Worm (Caenorhabditis elegans) whole organism, mixed stage, embryonic: ENCODE measurements around the gene K01A6.6.
A peak's percentile ranks its signal among the peaks of the same experiment; 100 is the strongest.

ENCODE experiments used
- M03D4.4 ChIP-seq: sonication (generic microtip); optimal IDR thresholded peaks from 2 replicates; lab custom pipeline; 2017; ENCODE audit warnings: mild to moderate bottlenecking, missing genetic modification characterization, missing compliant biosample characterization
- bed-3 ChIP-seq: fragments of 200-800 bp; sonication (Bioruptor generic); optimal IDR thresholded peaks from 3 replicates; lab custom pipeline; 2018; ENCODE audit warnings: mild to moderate bottlenecking, missing genetic modification characterization, moderate library complexity, missing compliant biosample characterization
- blmp-1 ChIP-seq: fragments of 150-350 bp; optimal IDR thresholded peaks from 2 replicates; lab custom pipeline; 2014; ENCODE audit warnings: missing biosample characterization, missing genetic modification characterization
- ceh-39 ChIP-seq: fragments of 150-350 bp; optimal IDR thresholded peaks from 2 replicates; lab custom pipeline; 2014; ENCODE audit warnings: missing biosample characterization, missing genetic modification characterization
- ceh-83 ChIP-seq: fragments of 200-800 bp; sonication (Bioruptor generic); optimal IDR thresholded peaks from 2 replicates; lab custom pipeline; 2018; ENCODE audit warnings: mild to moderate bottlenecking, missing genetic modification characterization, missing compliant biosample characterization
- ces-1 ChIP-seq: fragments of 150-350 bp; optimal IDR thresholded peaks from 2 replicates; lab custom pipeline; 2014; ENCODE audit warnings: missing biosample characterization, missing genetic modification reagents, missing genetic modification characterization
- cnd-1 ChIP-seq: fragments of 200-800 bp; sonication (Bioruptor generic); optimal IDR thresholded peaks from 2 replicates; lab custom pipeline; 2018; ENCODE audit warnings: mild to moderate bottlenecking, missing genetic modification characterization, missing compliant biosample characterization
- drap-1 ChIP-seq: fragments of 200-800 bp; sonication (Bioruptor generic); optimal IDR thresholded peaks from 3 replicates; lab custom pipeline; 2018; ENCODE audit warnings: mild to moderate bottlenecking, missing genetic modification characterization, missing compliant biosample characterization
- elt-1 ChIP-seq: sonication (generic microtip); optimal IDR thresholded peaks from 2 replicates; lab custom pipeline; 2017; ENCODE audit warnings: missing genetic modification characterization, mild to moderate bottlenecking, missing compliant biosample characterization, antibody characterized with exemption, moderate library complexity, borderline replicate concordance; ENCODE audit not compliant: insufficient read depth
- ham-2 ChIP-seq: fragments of 200-800 bp; sonication (Bioruptor generic); optimal IDR thresholded peaks from 2 replicates; lab custom pipeline; 2018; ENCODE audit warnings: mild to moderate bottlenecking, missing genetic modification characterization, missing compliant biosample characterization
- hlh-1 ChIP-seq: fragments of 150-350 bp; optimal IDR thresholded peaks from 2 replicates; lab custom pipeline; 2014; ENCODE audit warnings: missing biosample characterization, missing genetic modification reagents, missing genetic modification characterization
- lin-13 ChIP-seq: fragments of 150-350 bp; optimal IDR thresholded peaks from 2 replicates; lab custom pipeline; 2014; ENCODE audit warnings: missing biosample characterization, missing genetic modification characterization
- lin-32 ChIP-seq: fragments of 200-800 bp; sonication (Bioruptor generic); optimal IDR thresholded peaks from 2 replicates; lab custom pipeline; 2018; ENCODE audit warnings: mild to moderate bottlenecking, missing genetic modification characterization, missing compliant biosample characterization
- lsy-2 ChIP-seq: fragments of 150-350 bp; optimal IDR thresholded peaks from 2 replicates; lab custom pipeline; 2014; ENCODE audit warnings: missing biosample characterization, missing genetic modification characterization
- mep-1 ChIP-seq: fragments of 150-350 bp; optimal IDR thresholded peaks from 2 replicates; lab custom pipeline; 2017; ENCODE audit warnings: missing biosample characterization, missing genetic modification reagents, missing genetic modification characterization, inconsistent platforms
- mls-2 ChIP-seq: sonication (generic microtip); optimal IDR thresholded peaks from 2 replicates; lab custom pipeline; 2016; ENCODE audit warnings: mild to moderate bottlenecking, missing genetic modification characterization, moderate library complexity, missing compliant biosample characterization
- nhr-12 ChIP-seq: fragments of 150-350 bp; optimal IDR thresholded peaks from 2 replicates; lab custom pipeline; 2014; ENCODE audit warnings: missing biosample characterization, missing genetic modification characterization
- nhr-237 ChIP-seq: fragments of 150-350 bp; optimal IDR thresholded peaks from 2 replicates; lab custom pipeline; 2014; ENCODE audit warnings: missing biosample characterization, missing genetic modification characterization
- nhr-28 ChIP-seq: fragments of 150-350 bp; optimal IDR thresholded peaks from 2 replicates; lab custom pipeline; 2014; ENCODE audit warnings: missing biosample characterization, missing genetic modification characterization
- nhr-76 ChIP-seq: sonication (generic microtip); optimal IDR thresholded peaks from 2 replicates; lab custom pipeline; 2017; ENCODE audit warnings: missing biosample characterization, missing genetic modification characterization
- pha-4 ChIP-seq: fragments of 150-350 bp; optimal IDR thresholded peaks from 2 replicates; lab custom pipeline; 2018; ENCODE audit warnings: missing biosample characterization, missing genetic modification reagents, missing genetic modification characterization
- sem-2 ChIP-seq: fragments of 200-800 bp; sonication (Bioruptor generic); optimal IDR thresholded peaks from 2 replicates; lab custom pipeline; 2018; ENCODE audit warnings: mild to moderate bottlenecking, missing genetic modification characterization, missing compliant biosample characterization
- snpc-4 ChIP-seq: fragments of 150-350 bp; optimal IDR thresholded peaks from 2 replicates; lab custom pipeline; 2014; ENCODE audit warnings: missing biosample characterization, missing genetic modification characterization
- sptf-1 ChIP-seq: sonication (generic microtip); optimal IDR thresholded peaks from 2 replicates; lab custom pipeline; 2017; ENCODE audit warnings: mild to moderate bottlenecking, missing genetic modification characterization, moderate library complexity, missing compliant biosample characterization
- tbx-8 ChIP-seq: fragments of 200-800 bp; sonication (Bioruptor generic); optimal IDR thresholded peaks from 2 replicates; lab custom pipeline; 2018; ENCODE audit warnings: mild to moderate bottlenecking, missing genetic modification characterization, moderate library complexity, missing compliant biosample characterization
- unc-120 ChIP-seq: sonication (generic microtip); optimal IDR thresholded peaks from 2 replicates; lab custom pipeline; 2017; ENCODE audit warnings: missing genetic modification characterization, missing compliant biosample characterization; ENCODE audit not compliant: poor library complexity, severe bottlenecking
- unc-39 ChIP-seq: fragments of 150-350 bp; optimal IDR thresholded peaks from 2 replicates; lab custom pipeline; 2014; ENCODE audit warnings: missing biosample characterization, missing genetic modification characterization
- unc-62 ChIP-seq: fragments of 150-350 bp; optimal IDR thresholded peaks from 2 replicates; lab custom pipeline; 2014; ENCODE audit warnings: missing biosample characterization, missing genetic modification reagents, missing genetic modification characterization
- ztf-11 ChIP-seq: fragments of 150-350 bp; optimal IDR thresholded peaks from 2 replicates; lab custom pipeline; 2014; ENCODE audit warnings: missing biosample characterization, missing genetic modification characterization

K01A6.6 gene

DNA sequence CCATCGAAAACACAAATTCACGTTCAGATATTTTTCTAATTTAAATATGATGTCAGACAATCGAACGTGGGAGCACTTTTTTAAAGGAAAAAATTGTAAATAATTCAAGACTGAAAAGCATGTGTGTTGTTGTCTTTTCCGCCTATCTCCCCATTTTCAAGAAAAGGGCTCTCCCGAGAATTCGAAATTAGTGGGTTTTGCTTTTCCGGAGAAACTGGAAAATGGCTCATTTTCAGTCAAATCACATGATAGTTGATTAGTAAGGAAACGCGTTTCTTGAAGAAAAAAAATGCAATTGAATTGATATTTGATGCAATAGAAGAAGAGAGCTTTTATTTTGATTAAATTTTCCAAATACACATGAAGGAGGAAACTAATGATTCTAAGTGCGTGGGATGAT is 24.7 kb downstream of the K01A6.6 start:
- no peak for TF ChIP-seq nhr-237 (tag; lab: Kevin White, UChicago)
- TF ChIP-seq hlh-1 = no peak
- no peak for TF ChIP-seq lsy-2 (tag; lab: Kevin White, UChicago)
- no peak for TF ChIP-seq tbx-8 (GFP tag; lab: Kevin White, UChicago)
- TF ChIP-seq pha-4 = no peak
- no peak for TF ChIP-seq ces-1 (GFP tag; lab: Kevin White, UChicago)

DNA sequence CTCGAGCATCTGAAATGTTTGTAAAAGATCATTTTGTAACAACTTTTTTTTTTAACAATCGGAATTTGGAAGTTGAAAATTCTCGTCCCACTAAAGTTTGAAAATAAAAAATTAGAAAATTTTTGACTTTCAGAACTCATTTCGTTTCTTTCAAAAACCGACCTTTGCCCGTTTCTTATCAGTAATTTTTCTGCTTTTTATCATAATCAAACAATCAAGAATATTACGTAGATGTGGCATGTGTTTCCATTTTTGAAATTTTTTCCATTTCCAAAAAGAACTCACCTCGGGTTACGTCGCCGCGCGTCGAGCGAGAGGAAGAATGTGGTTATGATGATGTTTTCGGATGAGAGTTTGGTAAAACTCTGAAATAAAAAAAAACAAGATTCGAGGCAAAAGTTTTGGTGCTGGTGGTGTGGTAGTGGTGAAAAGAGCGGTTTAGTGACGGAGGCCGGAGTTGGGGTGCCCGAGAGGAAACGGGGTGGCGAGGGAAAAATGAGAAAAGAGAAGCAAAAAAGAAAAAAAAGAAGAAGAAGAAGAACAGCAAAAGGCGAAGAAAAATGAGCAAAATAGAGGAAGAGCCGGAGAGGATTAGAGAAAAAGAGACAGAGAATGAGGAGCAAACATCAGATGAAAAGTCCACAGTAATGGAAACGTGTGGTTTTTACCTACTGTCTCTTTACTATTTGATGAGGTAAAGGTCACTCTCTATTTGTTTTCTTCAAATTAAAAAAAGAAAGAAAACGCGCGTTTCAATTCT is 25.8 kb downstream of the K01A6.6 start, which contains the start of gene T12A7.2:
Gene T12A7.2, minus strand, starts transcription at position 412 of the 760 bp plus-strand sequence.
- TF ChIP-seq unc-120 (peak; percentile 37), nhr-28 (tag; lab: Kevin White, UChicago) (no peak)

DNA sequence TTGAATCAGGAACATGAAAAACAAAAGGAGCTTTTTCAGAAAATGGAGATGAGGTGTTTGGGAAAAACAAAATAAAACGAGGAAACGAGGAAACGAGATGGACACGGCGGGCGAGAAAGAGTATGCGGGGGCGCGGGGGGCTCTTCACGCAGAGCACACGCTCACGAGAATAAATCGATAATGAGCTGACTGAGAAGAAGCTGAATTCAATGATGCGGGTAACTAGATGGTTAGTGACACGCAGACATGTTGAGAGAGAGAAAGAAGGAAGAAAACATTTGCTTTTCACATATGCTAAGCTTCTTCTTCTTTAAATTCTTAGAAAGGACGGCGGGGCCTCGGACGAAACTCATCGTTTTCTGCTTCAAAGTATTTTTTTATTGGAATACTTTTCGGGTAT is 30.4 kb downstream of the K01A6.6 start:
- TF ChIP-seq M03D4.4 (tag; lab: Kevin White, UChicago) = no peak
- peak; percentile 94 for TF ChIP-seq ces-1 (GFP tag; lab: Kevin White, UChicago)
- peak; percentile 10 for TF ChIP-seq unc-120
- TF ChIP-seq unc-62 (GFP tag; lab: Kevin White, UChicago) = peak; percentile 16
- no peak for TF ChIP-seq ztf-11
- TF ChIP-seq sem-2 (GFP tag; lab: Kevin White, UChicago) = no peak

DNA sequence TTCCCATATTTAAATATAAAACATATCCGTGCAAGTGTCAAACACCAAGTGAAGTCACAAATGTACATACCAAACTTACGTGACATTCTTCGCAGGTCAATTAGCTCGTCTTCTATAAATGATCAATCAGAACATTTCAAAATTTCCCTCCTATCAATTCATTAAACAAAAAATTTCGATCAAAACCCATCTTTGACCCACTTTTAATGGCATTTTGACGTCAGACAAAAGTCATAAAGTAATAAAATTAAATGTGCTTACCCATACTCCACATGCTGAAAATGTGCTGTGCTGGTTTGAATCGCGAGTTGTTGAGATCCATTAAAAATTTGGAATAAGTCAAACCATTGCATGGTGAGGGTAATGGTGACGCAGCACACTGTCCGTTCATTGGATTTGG is 34.6 kb downstream of the K01A6.6 start:
- TF ChIP-seq nhr-12 (tag; lab: Kevin White, UChicago) (no peak), hlh-1 (no peak), lin-32 (GFP tag; lab: Kevin White, UChicago) (no peak), lsy-2 (tag; lab: Kevin White, UChicago) (no peak), drap-1 (no peak), blmp-1 (tag; lab: Kevin White, UChicago) (no peak), unc-120 (no peak), sptf-1 (tag; lab: Kevin White, UChicago) (no peak), ceh-83 (no peak), mls-2 (tag; lab: Kevin White, UChicago) (no peak), nhr-237 (tag; lab: Kevin White, UChicago) (no peak), nhr-28 (tag; lab: Kevin White, UChicago) (no peak), sem-2 (GFP tag; lab: Kevin White, UChicago) (no peak), lin-13 (tag; lab: Kevin White, UChicago) (no peak)

DNA sequence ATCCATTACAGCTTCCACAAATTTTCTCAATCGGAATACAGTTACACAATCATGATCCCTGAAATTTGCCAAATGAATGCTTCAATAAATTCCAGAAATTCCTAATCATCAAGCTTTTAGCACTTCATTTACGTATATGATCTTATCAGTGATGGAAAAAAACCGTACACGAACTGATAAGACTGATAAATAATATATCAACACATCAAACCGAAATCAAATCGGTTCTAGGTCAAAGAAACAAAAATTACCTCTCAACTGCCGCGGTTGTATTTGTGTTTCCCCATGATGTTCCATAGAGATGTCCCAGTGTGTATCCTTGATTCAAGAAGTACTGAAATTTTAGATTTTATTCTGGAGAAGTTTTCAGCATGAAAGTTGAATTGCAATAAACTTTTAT is 35.9 kb downstream of the K01A6.6 start:
- no peak for TF ChIP-seq ham-2 (GFP tag; lab: Kevin White, UChicago)
- no peak for TF ChIP-seq elt-1
- TF ChIP-seq mep-1 = no peak
- TF ChIP-seq unc-120 = no peak
- TF ChIP-seq ces-1 (GFP tag; lab: Kevin White, UChicago) = no peak
- no peak for TF ChIP-seq ceh-39 (tag; lab: Kevin White, UChicago)
- no peak for TF ChIP-seq unc-62 (GFP tag; lab: Kevin White, UChicago)
- no peak for TF ChIP-seq nhr-76
- no peak for TF ChIP-seq lin-32 (GFP tag; lab: Kevin White, UChicago)
- no peak for TF ChIP-seq drap-1
- TF ChIP-seq snpc-4 (tag; lab: Kevin White, UChicago) = no peak
- no peak for TF ChIP-seq blmp-1 (tag; lab: Kevin White, UChicago)
- TF ChIP-seq unc-39 (tag; lab: Kevin White, UChicago) = no peak
- TF ChIP-seq cnd-1 (tag; lab: Kevin White, UChicago) = no peak
- TF ChIP-seq sptf-1 (tag; lab: Kevin White, UChicago) = no peak
- no peak for TF ChIP-seq tbx-8 (GFP tag; lab: Kevin White, UChicago)
- no peak for TF ChIP-seq M03D4.4 (tag; lab: Kevin White, UChicago)
- no peak for TF ChIP-seq ceh-83
- TF ChIP-seq bed-3 (GFP tag; lab: Kevin White, UChicago) = no peak
- no peak for TF ChIP-seq hlh-1

DNA sequence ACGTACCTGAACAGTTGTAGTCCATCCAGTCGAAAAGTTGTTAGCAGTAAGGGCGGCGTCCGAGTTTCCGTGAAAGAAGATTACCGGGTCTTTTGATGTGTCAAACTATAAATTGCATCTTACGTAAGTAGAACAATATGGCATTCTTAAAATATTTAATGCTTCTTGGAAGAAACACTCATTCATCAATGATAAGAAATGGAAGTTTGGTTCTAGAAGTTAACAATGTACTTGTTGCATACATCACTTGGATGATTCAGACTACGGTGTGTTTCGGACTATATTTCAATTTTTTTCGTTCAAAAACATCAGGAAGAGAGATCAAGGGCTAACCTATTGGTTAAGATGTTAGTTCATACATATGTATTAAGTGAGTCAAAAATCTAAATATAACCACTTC is 37.0 kb downstream of the K01A6.6 start:
- TF ChIP-seq ham-2 (GFP tag; lab: Kevin White, UChicago) = no peak
- no peak for TF ChIP-seq bed-3 (GFP tag; lab: Kevin White, UChicago)
- TF ChIP-seq blmp-1 (tag; lab: Kevin White, UChicago) = no peak
- TF ChIP-seq lin-32 (GFP tag; lab: Kevin White, UChicago) = no peak
- no peak for TF ChIP-seq nhr-237 (tag; lab: Kevin White, UChicago)
- TF ChIP-seq nhr-12 (tag; lab: Kevin White, UChicago) = no peak
- no peak for TF ChIP-seq snpc-4 (tag; lab: Kevin White, UChicago)
- TF ChIP-seq, all 35 proteins: peak for 0
